Worm (Caenorhabditis elegans) whole organism, L1 larva: ENCODE measurements around the gene gas-1.

Experiments used
- alr-1 ChIP-seq: fragments of 200-800 bp; sonication (Bioruptor generic); optimal IDR thresholded peaks from 2 replicates; lab custom pipeline; 2018; ENCODE audit warnings: borderline replicate concordance, mild to moderate bottlenecking, missing genetic modification characterization, missing compliant biosample characterization
- ama-1 ChIP-seq: fragments of 150-350 bp; optimal IDR thresholded peaks from 2 replicates; lab custom pipeline; 2014
- egl-13 ChIP-seq: sonication (generic microtip); optimal IDR thresholded peaks from 2 replicates; lab custom pipeline; 2016; ENCODE audit warnings: missing genotype, missing genetic modification reagents, missing genetic modification characterization, missing compliant biosample characterization
- elt-2 ChIP-seq: sonication (generic microtip); optimal IDR thresholded peaks from 2 replicates; lab custom pipeline; 2016; ENCODE audit warnings: missing genetic modification characterization, mild to moderate bottlenecking, inconsistent platforms, missing compliant biosample characterization, missing genetic modification reagents
- fkh-10 ChIP-seq: sonication (generic microtip); optimal IDR thresholded peaks from 2 replicates; lab custom pipeline; 2017; ENCODE audit warnings: missing biosample characterization, missing genetic modification reagents, missing genetic modification characterization
- mep-1 ChIP-seq: fragments of 150-350 bp; optimal IDR thresholded peaks from 2 replicates; lab custom pipeline; 2014; ENCODE audit warnings: missing biosample characterization, missing genetic modification characterization
- nhr-12 ChIP-seq: sonication (generic microtip); optimal IDR thresholded peaks from 2 replicates; lab custom pipeline; 2017; ENCODE audit warnings: missing biosample characterization, missing genetic modification characterization
- pag-3 ChIP-seq: sonication (generic microtip); optimal IDR thresholded peaks from 2 replicates; lab custom pipeline; 2017; ENCODE audit warnings: missing genetic modification characterization, mild to moderate bottlenecking, missing compliant biosample characterization, antibody characterized with exemption, borderline replicate concordance; ENCODE audit not compliant: insufficient read depth
- unc-130 ChIP-seq: fragments of 150-350 bp; optimal IDR thresholded peaks from 2 replicates; lab custom pipeline; 2017; ENCODE audit warnings: missing biosample characterization, missing genetic modification characterization, inconsistent platforms
- unc-62 ChIP-seq: fragments of 150-350 bp; optimal IDR thresholded peaks from 2 replicates; lab custom pipeline; 2014; ENCODE audit warnings: missing biosample characterization, missing genetic modification reagents, missing genetic modification characterization
- zag-1 ChIP-seq: fragments of 150-350 bp; optimal IDR thresholded peaks from 2 replicates; lab custom pipeline; 2014; ENCODE audit warnings: missing biosample characterization, missing genetic modification characterization

- TF ChIP-seq egl-13 (tag; lab: Kevin White, UChicago): no peak
- no peak for TF ChIP-seq elt-2 (tag; lab: Kevin White, UChicago)
- no peak for TF ChIP-seq mep-1 (tag; lab: Kevin White, UChicago)
- TF ChIP-seq zag-1: no peak
- TF ChIP-seq ama-1: no peak
- no peak for TF ChIP-seq fkh-10 (GFP tag; lab: Kevin White, UChicago)
- no peak for TF ChIP-seq unc-62 (GFP tag; lab: Kevin White, UChicago)
- no peak for TF ChIP-seq nhr-12
- no peak for TF ChIP-seq alr-1
- TF ChIP-seq unc-130 (tag; lab: Kevin White, UChicago): no peak
- no peak for TF ChIP-seq pag-3 (tag; lab: Kevin White, UChicago)
Observed at ce11 chrX:15586192-15586591, 4.0 kb downstream of the gas-1 start.
